Fruit fly (Drosophila melanogaster): Measurements from ENCODE around the gene CG4582.
A peak's percentile ranks its signal among the peaks of the same experiment; 100 is the strongest.

Gene CG4582

DNA sequence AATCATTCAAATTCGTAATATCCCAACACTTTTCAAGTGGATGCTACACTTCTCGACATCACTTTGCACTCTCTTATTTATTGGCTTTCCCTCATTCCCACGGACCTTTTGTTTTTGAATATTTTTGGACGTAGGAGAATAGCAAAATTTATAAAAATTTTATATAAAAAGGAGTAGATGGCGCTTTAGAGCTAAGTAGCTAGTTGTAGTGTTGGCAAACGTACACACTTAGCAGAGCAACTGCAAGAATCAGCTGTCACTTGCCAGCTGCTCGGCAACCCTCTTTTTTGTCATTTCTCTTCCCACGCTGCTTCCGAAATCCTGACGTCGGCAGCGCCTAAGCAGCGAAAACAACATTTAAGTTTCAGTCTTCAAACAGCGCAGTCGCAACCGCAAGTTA lies 11.1 kb upstream of the CG4582 start (continued):
- no peak for TF ChIP-seq CG7963 (GFP tag; IDR thresholded peaks at IDR 0.05; ENCODE audit: partially characterized antibody)
- no peak for TF ChIP-seq sd (tag; optimal IDR thresholded peaks at IDR 0.05)
- TF ChIP-seq CG9727 (GFP tag; optimal IDR thresholded peaks at IDR 0.05): peak; percentile 6
- no peak for TF ChIP-seq CG10321 (GFP tag; IDR thresholded peaks at IDR 0.05)
- no peak for TF ChIP-seq CG13123 (GFP tag; optimal IDR thresholded peaks at IDR 0.05)
- TF ChIP-seq zf30C (GFP tag; optimal IDR thresholded peaks at IDR 0.05): no peak
- TF ChIP-seq crp (GFP tag; optimal IDR thresholded peaks at IDR 0.05): peak; percentile 66 to 86
- TF ChIP-seq CG14860 (GFP tag; IDR thresholded peaks at IDR 0.05; ENCODE audit: partially characterized antibody): no peak
- TF ChIP-seq al (GFP tag; IDR thresholded peaks at IDR 0.05): no peak
- TF ChIP-seq sisA (GFP tag; IDR thresholded peaks at IDR 0.05): no peak
- TF ChIP-seq sens (GFP tag): peak; percentile 63
- TF ChIP-seq Dll (GFP tag; IDR thresholded peaks at IDR 0.05; ENCODE audit: partially characterized antibody): no peak
- no peak for TF ChIP-seq CG3281 (GFP tag; optimal IDR thresholded peaks at IDR 0.05)
- TF ChIP-seq CG15073 (GFP tag; optimal IDR thresholded peaks at IDR 0.05): no peak
- no peak for TF ChIP-seq Scr (GFP tag; IDR thresholded peaks at IDR 0.05; ENCODE audit: partially characterized antibody)
- TF ChIP-seq CG3726 (GFP tag; IDR thresholded peaks at IDR 0.05): no peak
- no peak for TF ChIP-seq Doc3 (GFP tag; IDR thresholded peaks at IDR 0.05; ENCODE audit: partially characterized antibody)
- TF ChIP-seq ems (GFP tag; optimal IDR thresholded peaks at IDR 0.05): no peak
- no peak for TF ChIP-seq bsh (GFP tag; optimal IDR thresholded peaks at IDR 0.05)
- no peak for TF ChIP-seq CG15479 (GFP tag; optimal IDR thresholded peaks at IDR 0.05)
- TF ChIP-seq CG1832 (GFP tag; optimal IDR thresholded peaks at IDR 0.05): no peak
- no peak for TF ChIP-seq CG8765 (GFP tag; IDR thresholded peaks at IDR 0.05)
- TF ChIP-seq Mad (GFP tag; optimal IDR thresholded peaks at IDR 0.05): no peak
- TF ChIP-seq knrl (GFP tag; IDR thresholded peaks at IDR 0.05; ENCODE audit: partially characterized antibody): no peak
- no peak for TF ChIP-seq CG5245 (GFP tag; optimal IDR thresholded peaks at IDR 0.05)
- TF ChIP-seq Dp (GFP tag; optimal IDR thresholded peaks at IDR 0.05): no peak
- TF ChIP-seq dm (GFP tag; optimal IDR thresholded peaks at IDR 0.05): no peak
- TF ChIP-seq HLH4C (GFP tag; IDR thresholded peaks at IDR 0.05; ENCODE audit: partially characterized antibody): no peak
- TF ChIP-seq Abd-B (GFP tag; optimal IDR thresholded peaks at IDR 0.05): no peak
- TF ChIP-seq CG17802 (tag; optimal IDR thresholded peaks at IDR 0.05): no peak
- TF ChIP-seq onecut (GFP tag; IDR thresholded peaks at IDR 0.05): no peak
- TF ChIP-seq zfh2 (GFP tag; optimal IDR thresholded peaks at IDR 0.05): no peak
- no peak for TF ChIP-seq slp2 (GFP tag; optimal IDR thresholded peaks at IDR 0.05)
- 0 out of 2 replicates have a peak, but pooled peaks have one; percentile 29 for TF ChIP-seq bbx (GFP tag; IDR thresholded peaks at IDR 0.05; ENCODE audit: partially characterized antibody)
- TF ChIP-seq ac (GFP tag; optimal IDR thresholded peaks at IDR 0.05): peak; percentile 26
- TF ChIP-seq oc (tag; optimal IDR thresholded peaks at IDR 0.05): no peak
- TF ChIP-seq CG9797 (GFP tag; optimal IDR thresholded peaks at IDR 0.05): peak; percentile 15
- peak; percentile 11; the same call in 1 of the 2 replicates for TF ChIP-seq CG4360 (GFP tag; IDR thresholded peaks at IDR 0.05)
- no peak for TF ChIP-seq sna (GFP tag; IDR thresholded peaks at IDR 0.05; ENCODE audit: partially characterized antibody)
- no peak for TF ChIP-seq ATbp (GFP tag; optimal IDR thresholded peaks at IDR 0.05)
- no peak for TF ChIP-seq peb (GFP tag; IDR thresholded peaks at IDR 0.05)
- TF ChIP-seq CG2129 (GFP tag; IDR thresholded peaks at IDR 0.05; ENCODE audit: partially characterized antibody): no peak
- no peak for TF ChIP-seq ci (GFP tag; IDR thresholded peaks at IDR 0.05)
- no peak for TF ChIP-seq CG9932 (GFP tag; IDR thresholded peaks at IDR 0.05)
- peak; percentile 14 for TF ChIP-seq dmrt11E (tag; optimal IDR thresholded peaks at IDR 0.05)
- TF ChIP-seq chn (GFP tag; optimal IDR thresholded peaks at IDR 0.05): no peak
- no peak for TF ChIP-seq shn (GFP tag; optimal IDR thresholded peaks at IDR 0.05)
- no peak for TF ChIP-seq repo (GFP tag; optimal IDR thresholded peaks at IDR 0.05)
- no peak for TF ChIP-seq CG33213 (GFP tag; optimal IDR thresholded peaks at IDR 0.05)
- TF ChIP-seq HHEX (GFP tag; optimal IDR thresholded peaks at IDR 0.05): no peak
